Worm (Caenorhabditis elegans) whole organism, midembryonic: Measurements from ENCODE around the gene popl-1.

Experiments
- T22C8.4 ChIP-seq: fragments of 200-800 bp; sonication (Bioruptor generic); IDR thresholded peaks from 2 replicates; pipeline ENCODE4 v1.3.6; 2022; ENCODE audit warnings: missing genetic modification characterization, missing compliant biosample characterization
- cog-1 ChIP-seq: sonication (generic microtip); optimal IDR thresholded peaks from 2 replicates; lab custom pipeline; 2016; ENCODE audit warnings: missing genetic modification characterization, missing compliant biosample characterization
- flt-1 ChIP-seq: fragments of 200-800 bp; sonication (Bioruptor generic); IDR thresholded peaks from 2 replicates; pipeline ENCODE4 v1.3.6; 2022; ENCODE audit warnings: missing genetic modification characterization, missing compliant biosample characterization
- klf-2 ChIP-seq: fragments of 200-800 bp; sonication (Bioruptor generic); conservative IDR thresholded peaks from 2 replicates; pipeline ENCODE4 v1.3.6; 2022; ENCODE audit warnings: missing genetic modification reagents, missing genetic modification characterization, missing compliant biosample characterization
- med-1 ChIP-seq: sonication (generic microtip); optimal IDR thresholded peaks from 2 replicates; lab custom pipeline; 2017; ENCODE audit warnings: missing genetic modification characterization, mild to moderate bottlenecking, missing compliant biosample characterization, antibody characterized with exemption, missing genetic modification reagents; ENCODE audit not compliant: insufficient read depth
- ref-1 ChIP-seq: fragments of 200-800 bp; sonication (Bioruptor generic); conservative IDR thresholded peaks from 2 replicates; pipeline ENCODE4 v1.3.6; 2022; ENCODE audit warnings: missing genetic modification reagents, missing genetic modification characterization, missing compliant biosample characterization
- ztf-23 ChIP-seq: fragments of 200-800 bp; sonication (Bioruptor generic); IDR thresholded peaks from 2 replicates; pipeline ENCODE4 v1.3.6; 2022; ENCODE audit warnings: missing genetic modification reagents, missing genetic modification characterization, missing compliant biosample characterization
- ztf-29 ChIP-seq: fragments of 200-800 bp; sonication (Bioruptor generic); IDR thresholded peaks from 2 replicates; pipeline ENCODE4 v1.3.6; 2022; ENCODE audit warnings: missing genetic modification reagents, missing genetic modification characterization, missing compliant biosample characterization

DNA sequence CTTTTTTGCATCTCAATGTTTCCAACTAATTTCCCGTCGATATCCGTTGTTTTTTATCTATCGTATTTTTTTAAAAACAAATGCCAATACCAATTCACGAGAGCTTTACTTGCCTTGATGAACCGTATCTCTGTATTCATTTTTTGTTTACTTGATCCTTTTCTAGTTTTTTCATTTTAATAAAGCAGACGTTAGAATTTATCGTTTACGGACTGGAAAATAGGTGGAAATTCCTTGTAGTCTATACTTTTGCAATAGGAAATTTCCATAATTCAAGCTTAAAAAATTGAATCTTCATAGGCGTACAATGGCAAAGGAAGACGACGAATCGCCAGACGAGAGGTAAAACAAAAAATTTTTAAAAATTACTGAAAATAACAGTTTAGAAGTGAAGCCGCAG, 29.1 kb upstream of the popl-1 start, which contains the start of gene algn-1:
- TF ChIP-seq klf-2 (GFP tag; lab: Robert Waterston, UW), result no peak
- no peak for TF ChIP-seq ref-1 (GFP tag; lab: Robert Waterston, UW)
- no peak for TF ChIP-seq flt-1 (GFP tag; lab: Robert Waterston, UW)
- TF ChIP-seq ztf-23 (GFP tag; lab: Robert Waterston, UW), result no peak
- no peak for TF ChIP-seq ztf-29 (GFP tag; lab: Robert Waterston, UW)
- TF ChIP-seq med-1, result no peak
- no peak for TF ChIP-seq cog-1 (tag; lab: Kevin White, UChicago)
- no peak for TF ChIP-seq T22C8.4 (GFP tag; lab: Robert Waterston, UW)
